Worm (Caenorhabditis elegans): ENCODE results near the gene nhr-130.

DNA sequence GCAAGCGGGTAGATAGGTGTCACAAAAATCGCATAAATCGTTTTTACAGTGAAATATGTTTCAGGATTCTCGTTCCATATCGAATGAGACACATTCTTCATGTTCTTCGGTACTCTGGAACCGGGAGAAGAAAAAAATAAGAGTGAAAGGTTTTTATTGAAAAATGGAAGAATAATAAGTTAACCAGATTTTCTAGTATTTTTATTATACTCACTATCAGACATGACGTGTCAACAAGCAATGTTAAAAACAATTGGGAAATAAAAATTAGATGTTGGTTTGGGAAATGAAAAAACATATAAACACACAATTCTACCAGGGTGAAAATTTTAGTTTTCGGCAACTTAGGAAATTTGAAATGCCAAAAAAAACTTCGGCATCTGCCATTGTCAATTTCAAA is 29.3 kb upstream of the nhr-130 start, which contains the start of gene srh-37:
- no peak for TF ChIP-seq ekl-4 (GFP tag; IDR thresholded peaks at IDR 0.05)
- TF ChIP-seq pha-4 (tag; optimal IDR thresholded peaks at IDR 0.05): no peak
- TF ChIP-seq ama-1 (optimal IDR thresholded peaks at IDR 0.05): no peak
- TF ChIP-seq ama-1 (GFP tag; optimal IDR thresholded peaks at IDR 0.05): no peak
- no peak for TF ChIP-seq xnd-1 (tag; optimal IDR thresholded peaks at IDR 0.05)
- TF ChIP-seq lin-26 (GFP tag; IDR thresholded peaks at IDR 0.05): no peak
- TF ChIP-seq unc-130 (GFP tag; optimal IDR thresholded peaks at IDR 0.05): no peak
- no peak for TF ChIP-seq hlh-26 (GFP tag; conservative IDR thresholded peaks at IDR 0.05)
- no peak for TF ChIP-seq ets-4 (GFP tag; optimal IDR thresholded peaks at IDR 0.05)
- no peak for TF ChIP-seq dpl-1 (GFP tag; optimal IDR thresholded peaks at IDR 0.05)
- no peak for TF ChIP-seq B0035.1 (tag; optimal IDR thresholded peaks at IDR 0.05)
- no peak for TF ChIP-seq sdz-38 (tag; optimal IDR thresholded peaks at IDR 0.05)
- TF ChIP-seq die-1 (tag; optimal IDR thresholded peaks at IDR 0.05): no peak
- TF ChIP-seq let-607 (tag; optimal IDR thresholded peaks at IDR 0.05): no peak
- TF ChIP-seq nfya-2 (GFP tag; IDR thresholded peaks at IDR 0.05): no peak

Data from whole organism, young adult.